Worm (Caenorhabditis elegans) whole organism, early embryonic: ENCODE measurements around the gene skr-20.

ENCODE experiments used
- B0310.2 ChIP-seq: sonication (generic microtip); optimal IDR thresholded peaks from 2 replicates; lab custom pipeline; 2016; ENCODE audit warnings: mild to moderate bottlenecking, missing genetic modification characterization, missing compliant biosample characterization
- ama-1 ChIP-seq: fragments of 150-350 bp; optimal IDR thresholded peaks from 2 replicates; lab custom pipeline; 2014
- tra-4 ChIP-seq: sonication (generic microtip); optimal IDR thresholded peaks from 2 replicates; lab custom pipeline; 2017; ENCODE audit warnings: missing genetic modification characterization, missing compliant biosample characterization

ce11 chrX:13189861-13190260 is 33.5 kb downstream of the skr-20 start, which contains the start of gene cwp-5:
- TF ChIP-seq B0310.2 (tag; lab: Kevin White, UChicago) (no peak), ama-1 (lab: Kevin White, UChicago) (no peak), tra-4 (no peak)
